Worm (Caenorhabditis elegans) whole organism, late embryonic: ENCODE measurements around the gene fbxa-32.

Experiments
- ama-1 ChIP-seq: fragments of 150-350 bp; optimal IDR thresholded peaks from 2 replicates; lab custom pipeline; 2014
- ceh-14 ChIP-seq: sonication (generic microtip); optimal IDR thresholded peaks from 2 replicates; lab custom pipeline; 2016; ENCODE audit warnings: missing genotype, missing genetic modification characterization, missing compliant biosample characterization
- ceh-9 ChIP-seq: sonication (generic microtip); optimal IDR thresholded peaks from 2 replicates; lab custom pipeline; 2016; ENCODE audit warnings: mild to moderate bottlenecking, missing genetic modification characterization, inconsistent platforms, missing compliant biosample characterization
- eyg-1 ChIP-seq: sonication (generic microtip); optimal IDR thresholded peaks from 2 replicates; lab custom pipeline; 2016; ENCODE audit warnings: missing genotype, missing genetic modification characterization, missing compliant biosample characterization
- lim-6 ChIP-seq: sonication (generic microtip); optimal IDR thresholded peaks from 2 replicates; lab custom pipeline; 2016; ENCODE audit warnings: missing genetic modification characterization, missing compliant biosample characterization
- nhr-232 ChIP-seq: sonication (generic microtip); optimal IDR thresholded peaks from 2 replicates; lab custom pipeline; 2016; ENCODE audit warnings: missing genetic modification characterization, missing compliant biosample characterization
- odd-2 ChIP-seq: sonication (generic microtip); optimal IDR thresholded peaks from 2 replicates; lab custom pipeline; 2017; ENCODE audit warnings: antibody characterized with exemption, mild to moderate bottlenecking, missing genetic modification characterization, missing compliant biosample characterization
- pqm-1 ChIP-seq: sonication (generic microtip); optimal IDR thresholded peaks from 2 replicates; lab custom pipeline; 2016; ENCODE audit warnings: missing genetic modification characterization, missing compliant biosample characterization

ce11 chrIII:1223319-1224093 lies 45.5 kb downstream of the fbxa-32 start:
- TF ChIP-seq eyg-1 (tag; lab: Kevin White, UChicago) (no peak), ceh-14 (tag; lab: Kevin White, UChicago) (no peak), ceh-9 (tag; lab: Kevin White, UChicago) (no peak), odd-2 (tag; lab: Kevin White, UChicago) (no peak), lim-6 (tag; lab: Kevin White, UChicago) (no peak), ama-1 (no peak), pqm-1 (no peak), nhr-232 (tag; lab: Kevin White, UChicago) (no peak)
